Worm (Caenorhabditis elegans): ENCODE measurements around the gene srv-13.

ce11 chrIV:6372267-6372666, 32.7 kb upstream of the srv-13 start:
- TF ChIP-seq ztf-23 (GFP tag; IDR thresholded peaks at IDR 0.05): no peak
- TF ChIP-seq flt-1 (GFP tag; IDR thresholded peaks at IDR 0.05): no peak
